Worm (Caenorhabditis elegans) whole organism, L1 larva: ENCODE data around the gene C16A3.6.
A peak's percentile ranks its signal among the peaks of the same experiment; 100 is the strongest.

ENCODE experiments used
- C04F5.9 ChIP-seq: sonication (generic microtip); optimal IDR thresholded peaks from 2 replicates; lab custom pipeline; 2016; ENCODE audit warnings: missing genetic modification characterization, missing compliant biosample characterization
- Y116A8C.19 ChIP-seq: sonication (generic microtip); optimal IDR thresholded peaks from 2 replicates; lab custom pipeline; 2016; ENCODE audit warnings: missing compliant biosample characterization, missing genetic modification characterization, borderline replicate concordance
- ama-1 ChIP-seq: fragments of 150-350 bp; optimal IDR thresholded peaks from 2 replicates; lab custom pipeline; 2014
- blmp-1 ChIP-seq: fragments of 150-350 bp; optimal IDR thresholded peaks from 2 replicates; lab custom pipeline; 2014; ENCODE audit warnings: missing biosample characterization, missing genetic modification characterization
- ceh-63 ChIP-seq: fragments of 200-800 bp; sonication (Bioruptor generic); optimal IDR thresholded peaks from 2 replicates; lab custom pipeline; 2018; ENCODE audit warnings: mild to moderate bottlenecking, missing genetic modification characterization, missing compliant biosample characterization
- ceh-82 ChIP-seq, 3 experiments: fragments of 150-350 bp in 1 of 3; sonication (generic microtip) in 2 of 3; optimal IDR thresholded peaks; 2 replicates each; lab custom pipeline; 2014 to 2017; ENCODE audit warnings: missing biosample characterization in 3 of 3, missing genetic modification characterization in 3 of 3
- ceh-88 ChIP-seq: fragments of 200-800 bp; sonication (Bioruptor generic); IDR thresholded peaks from 2 replicates; pipeline ENCODE4 v1.3.6; 2022; ENCODE audit warnings: missing genetic modification characterization, missing compliant biosample characterization
- ces-1 ChIP-seq: fragments of 150-350 bp; optimal IDR thresholded peaks from 2 replicates; lab custom pipeline; 2014; ENCODE audit warnings: missing biosample characterization, missing genetic modification reagents, missing genetic modification characterization
- dsc-1 ChIP-seq: sonication (generic microtip); optimal IDR thresholded peaks from 2 replicates; lab custom pipeline; 2016; ENCODE audit warnings: mild to moderate bottlenecking, missing genetic modification characterization, missing compliant biosample characterization
- efl-1 ChIP-seq, 4 experiments: fragments of 150-350 bp; optimal IDR thresholded peaks in 3 of 4; peaks in 1 of 4; 1 replicate in 1 of 4; 2 replicates in 3 of 4; lab custom pipeline; 2014; ENCODE audit warnings: missing biosample characterization in 2 of 4, missing genetic modification characterization in 2 of 4, missing genetic modification reagents in 2 of 4
- egl-13 ChIP-seq: sonication (generic microtip); optimal IDR thresholded peaks from 2 replicates; lab custom pipeline; 2016; ENCODE audit warnings: missing genotype, missing genetic modification reagents, missing genetic modification characterization, missing compliant biosample characterization
- elt-2 ChIP-seq: sonication (generic microtip); optimal IDR thresholded peaks from 2 replicates; lab custom pipeline; 2016; ENCODE audit warnings: missing genetic modification characterization, mild to moderate bottlenecking, inconsistent platforms, missing compliant biosample characterization, missing genetic modification reagents
- elt-3 ChIP-seq, 6 experiments: fragments of 150-350 bp in 1 of 6; sonication (generic microtip); optimal IDR thresholded peaks; 2 replicates each; lab custom pipeline; 2017 to 2018; ENCODE audit warnings: missing biosample characterization in 6 of 6, missing genetic modification characterization in 6 of 6, inconsistent platforms in 1 of 6
- fkh-10 ChIP-seq: sonication (generic microtip); optimal IDR thresholded peaks from 2 replicates; lab custom pipeline; 2017; ENCODE audit warnings: missing biosample characterization, missing genetic modification reagents, missing genetic modification characterization
- fkh-4 ChIP-seq: sonication (generic microtip); optimal IDR thresholded peaks from 2 replicates; lab custom pipeline; 2016; ENCODE audit warnings: missing compliant biosample characterization, missing genetic modification characterization, borderline replicate concordance
- fos-1 ChIP-seq: fragments of 150-350 bp; optimal IDR thresholded peaks from 2 replicates; lab custom pipeline; 2014; ENCODE audit warnings: missing biosample characterization, missing genetic modification characterization
- grh-1 ChIP-seq: fragments of 200-800 bp; sonication (Bioruptor generic); IDR thresholded peaks from 2 replicates; pipeline ENCODE4 v1.3.6; 2022; ENCODE audit warnings: missing genetic modification reagents, missing genetic modification characterization, missing compliant biosample characterization
- hlh-4 ChIP-seq: sonication (generic microtip); optimal IDR thresholded peaks from 2 replicates; lab custom pipeline; 2016; ENCODE audit warnings: mild to moderate bottlenecking, missing genetic modification characterization, missing compliant biosample characterization
- hpl-2 ChIP-seq: fragments of 150-350 bp; optimal IDR thresholded peaks from 2 replicates; lab custom pipeline; 2014; ENCODE audit warnings: missing biosample characterization, missing genetic modification reagents, missing genetic modification characterization
- irx-1 ChIP-seq: sonication (generic microtip); optimal IDR thresholded peaks from 2 replicates; lab custom pipeline; 2016; ENCODE audit warnings: missing genetic modification characterization, missing compliant biosample characterization
- isw-1 ChIP-seq: fragments of 200-800 bp; sonication (Bioruptor generic); IDR thresholded peaks from 2 replicates; pipeline ENCODE4 v1.3.6; 2022; ENCODE audit warnings: missing genetic modification characterization, missing compliant biosample characterization
- lin-13 ChIP-seq: fragments of 150-350 bp; optimal IDR thresholded peaks from 2 replicates; lab custom pipeline; 2014; ENCODE audit warnings: missing biosample characterization, missing genetic modification reagents, missing genetic modification characterization
- lin-14 ChIP-seq: fragments of 200-800 bp; sonication (Bioruptor generic); optimal IDR thresholded peaks from 2 replicates; lab custom pipeline; 2018; ENCODE audit warnings: mild to moderate bottlenecking, missing genetic modification characterization, moderate library complexity, missing compliant biosample characterization
- lin-39 ChIP-seq: fragments of 150-350 bp; optimal IDR thresholded peaks from 2 replicates; lab custom pipeline; 2014; ENCODE audit warnings: missing biosample characterization, missing genetic modification reagents, missing genetic modification characterization
- mab-9 ChIP-seq: fragments of 200-800 bp; sonication (Bioruptor generic); IDR thresholded peaks from 2 replicates; pipeline ENCODE4 v1.3.6; 2022; ENCODE audit warnings: missing genetic modification reagents, missing genetic modification characterization, missing compliant biosample characterization
- mdl-1 ChIP-seq, 2 experiments: fragments of 150-350 bp; optimal IDR thresholded peaks; 2 replicates each; lab custom pipeline; 2014 to 2017; ENCODE audit warnings: missing biosample characterization in 2 of 2, missing genetic modification characterization in 2 of 2, inconsistent platforms in 1 of 2
- mef-2 ChIP-seq: fragments of 150-350 bp; optimal IDR thresholded peaks from 2 replicates; lab custom pipeline; 2014; ENCODE audit warnings: missing biosample characterization, missing genetic modification characterization
- nhr-12 ChIP-seq: sonication (generic microtip); optimal IDR thresholded peaks from 2 replicates; lab custom pipeline; 2017; ENCODE audit warnings: missing biosample characterization, missing genetic modification characterization
- nhr-47 ChIP-seq: sonication (generic microtip); optimal IDR thresholded peaks from 2 replicates; lab custom pipeline; 2016; ENCODE audit warnings: mild to moderate bottlenecking, missing genetic modification characterization, moderate library complexity, missing compliant biosample characterization
- nhr-71 ChIP-seq: sonication (generic microtip); optimal IDR thresholded peaks from 2 replicates; lab custom pipeline; 2016; ENCODE audit warnings: mild to moderate bottlenecking, missing genetic modification characterization, moderate library complexity, missing compliant biosample characterization
- nhr-76 ChIP-seq: sonication (generic microtip); optimal IDR thresholded peaks from 2 replicates; lab custom pipeline; 2017; ENCODE audit warnings: missing biosample characterization, missing genetic modification characterization
- nhr-84 ChIP-seq: sonication (generic microtip); optimal IDR thresholded peaks from 2 replicates; lab custom pipeline; 2017; ENCODE audit warnings: missing biosample characterization, missing genetic modification characterization
- nhr-90 ChIP-seq: sonication (generic microtip); optimal IDR thresholded peaks from 2 replicates; lab custom pipeline; 2016; ENCODE audit warnings: mild to moderate bottlenecking, missing genetic modification characterization, missing compliant biosample characterization; ENCODE audit not compliant: poor library complexity
- pqm-1 ChIP-seq: sonication (generic microtip); optimal IDR thresholded peaks from 3 replicates; lab custom pipeline; 2017; ENCODE audit warnings: missing biosample characterization, missing genetic modification characterization
- snu-23 ChIP-seq: sonication (generic microtip); optimal IDR thresholded peaks from 2 replicates; lab custom pipeline; 2016; ENCODE audit warnings: missing genetic modification characterization, missing compliant biosample characterization
- sox-4 ChIP-seq: sonication (generic microtip); optimal IDR thresholded peaks from 2 replicates; lab custom pipeline; 2016; ENCODE audit warnings: missing genetic modification characterization, missing compliant biosample characterization
- sptf-1 ChIP-seq: fragments of 150-350 bp; optimal IDR thresholded peaks from 2 replicates; lab custom pipeline; 2014; ENCODE audit warnings: missing biosample characterization, missing genetic modification characterization
- sup-37 ChIP-seq: fragments of 200-800 bp; sonication (Bioruptor generic); optimal IDR thresholded peaks from 2 replicates; lab custom pipeline; 2018; ENCODE audit warnings: mild to moderate bottlenecking, missing genetic modification characterization, missing compliant biosample characterization
- tbx-2 ChIP-seq: sonication (generic microtip); optimal IDR thresholded peaks from 2 replicates; lab custom pipeline; 2016; ENCODE audit warnings: missing genetic modification characterization, missing compliant biosample characterization
- tlp-1 ChIP-seq: fragments of 150-350 bp; optimal IDR thresholded peaks from 2 replicates; lab custom pipeline; 2014; ENCODE audit warnings: missing biosample characterization, missing genetic modification characterization
- zag-1 ChIP-seq: fragments of 150-350 bp; optimal IDR thresholded peaks from 2 replicates; lab custom pipeline; 2014; ENCODE audit warnings: missing biosample characterization, missing genetic modification characterization
- ztf-4 ChIP-seq: fragments of 150-350 bp; optimal IDR thresholded peaks from 2 replicates; lab custom pipeline; 2014; ENCODE audit warnings: missing biosample characterization, missing genetic modification characterization

The C16A3.6 gene

DNA sequence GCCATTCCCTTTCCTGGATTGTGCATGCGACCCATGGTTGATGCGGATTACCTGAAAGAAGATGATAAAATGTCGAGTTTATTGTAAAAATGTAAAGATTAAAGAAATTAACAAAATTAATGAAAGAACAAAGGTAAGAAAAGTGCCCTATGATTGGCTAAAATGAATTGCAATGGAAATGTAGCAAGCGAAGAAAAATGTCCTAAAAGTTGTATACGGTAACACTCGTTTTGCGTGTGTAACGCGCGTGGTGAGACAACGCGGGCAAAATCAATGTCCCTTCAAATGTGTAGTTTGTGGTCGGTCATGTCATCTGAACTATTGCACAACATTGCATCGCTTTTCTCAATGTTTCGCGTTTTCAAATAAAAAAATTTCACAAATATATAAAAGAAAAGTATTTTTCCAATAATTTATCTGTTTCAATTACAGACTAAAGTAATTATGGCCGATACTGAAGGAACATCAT, 4.0 kb upstream of the C16A3.6 start, which contains the start of the genes rps-13 and nfx-1 (continued):
- peak; percentile 10 for TF ChIP-seq fkh-10
- TF ChIP-seq hpl-2: peak; percentile 1
- TF ChIP-seq sptf-1 (tag; lab: Kevin White, UChicago): no peak

DNA sequence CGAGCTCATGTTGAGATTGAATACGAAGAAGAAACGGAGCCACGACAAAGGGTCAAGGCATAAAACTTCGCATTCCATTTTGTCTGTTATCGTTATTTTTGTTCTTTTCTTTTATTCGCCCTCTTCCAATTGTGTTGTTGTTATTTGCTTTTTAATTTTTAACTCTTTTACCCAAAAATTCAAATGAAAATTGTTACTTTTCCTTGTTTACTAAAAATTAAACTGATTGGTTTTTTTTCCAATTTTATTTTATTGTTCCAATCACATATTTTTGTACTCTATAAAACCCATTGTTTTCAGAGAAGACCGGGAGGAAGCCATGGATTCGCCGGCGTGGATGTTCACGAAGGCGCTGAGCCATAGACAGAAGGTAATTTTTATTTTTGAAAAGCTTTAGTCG, 1.5 kb downstream of the C16A3.6 start, which contains the start of gene C16A3.5:
Gene C16A3.5, plus strand, starts transcription at position 301 of the 400 bp plus-strand sequence.
- TF ChIP-seq dsc-1 (tag; lab: Kevin White, UChicago) (no peak), nhr-47 (tag; lab: Kevin White, UChicago) (no peak), hlh-4 (tag; lab: Kevin White, UChicago) (no peak), mdl-1 (tag; optimal IDR thresholded peaks at IDR 0.05; lab: Kevin White, UChicago) (no peak), ama-1 (lab: Kevin White, UChicago) (no peak), mef-2 (no peak), ceh-63 (no peak), pqm-1 (tag; lab: Kevin White, UChicago) (no peak), nhr-76 (tag; lab: Kevin White, UChicago) (no peak), tbx-2 (tag; lab: Kevin White, UChicago) (no peak), C04F5.9 (tag; lab: Kevin White, UChicago) (no peak), fos-1 (tag; lab: Kevin White, UChicago) (no peak), irx-1 (tag; lab: Kevin White, UChicago) (no peak)

DNA sequence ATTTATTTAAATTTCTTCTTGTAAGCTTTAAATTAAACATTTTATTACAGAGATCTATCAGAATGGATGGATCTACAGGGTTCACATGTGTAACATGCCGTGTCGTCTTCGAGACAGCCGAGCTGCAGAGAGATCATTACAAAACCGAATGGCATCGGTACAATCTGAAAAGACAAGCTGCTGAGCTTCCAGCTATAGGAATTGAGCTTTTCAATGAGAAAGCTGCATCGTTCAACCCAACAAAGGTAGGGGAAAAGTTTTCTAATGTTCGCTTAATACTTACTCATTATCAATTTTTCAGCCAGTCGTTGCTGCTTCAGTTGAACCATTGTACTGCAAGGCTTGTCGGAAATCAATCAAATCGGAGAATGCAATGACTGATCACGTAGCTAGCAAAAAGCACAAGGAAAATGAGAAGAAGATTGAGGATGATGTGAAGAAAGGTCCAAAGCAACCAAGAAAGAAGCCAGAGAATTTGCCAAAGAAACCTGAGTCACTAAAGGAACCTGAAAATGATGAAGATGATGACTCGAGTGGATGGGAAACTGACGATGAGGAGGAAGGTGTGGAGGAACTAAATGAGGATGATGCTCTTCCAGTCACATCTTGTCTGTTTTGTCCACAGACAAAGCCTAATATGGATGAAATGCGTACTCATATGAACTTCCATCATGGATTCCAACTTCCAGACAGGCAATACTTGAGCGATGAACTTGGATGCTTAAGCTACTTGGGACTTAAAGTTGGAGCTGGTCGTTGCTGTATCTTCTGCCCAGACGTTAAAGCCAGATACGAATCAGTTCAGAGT, 2.8 kb downstream of the C16A3.6 start, which contains the start of gene znf-622:
Gene znf-622, plus strand, starts transcription at position 51 of the 808 bp plus-strand sequence.
- TF ChIP-seq efl-1 (optimal IDR thresholded peaks at IDR 0.05; lab: Kevin White, UChicago) (no peak), efl-1 (GFP tag; optimal IDR thresholded peaks at IDR 0.05 in 1 of 2; lab: Kevin White, UChicago) (peak in 1 of 2 experiments; percentile 75), nhr-76 (tag; lab: Kevin White, UChicago) (no peak), nhr-90 (tag; lab: Kevin White, UChicago) (no peak), isw-1 (GFP tag; lab: Robert Waterston, UW) (no peak), egl-13 (tag; lab: Kevin White, UChicago) (no peak), ztf-4 (tag; lab: Kevin White, UChicago) (no peak)
- TF ChIP-seq, all 84 proteins: peak for 1

DNA sequence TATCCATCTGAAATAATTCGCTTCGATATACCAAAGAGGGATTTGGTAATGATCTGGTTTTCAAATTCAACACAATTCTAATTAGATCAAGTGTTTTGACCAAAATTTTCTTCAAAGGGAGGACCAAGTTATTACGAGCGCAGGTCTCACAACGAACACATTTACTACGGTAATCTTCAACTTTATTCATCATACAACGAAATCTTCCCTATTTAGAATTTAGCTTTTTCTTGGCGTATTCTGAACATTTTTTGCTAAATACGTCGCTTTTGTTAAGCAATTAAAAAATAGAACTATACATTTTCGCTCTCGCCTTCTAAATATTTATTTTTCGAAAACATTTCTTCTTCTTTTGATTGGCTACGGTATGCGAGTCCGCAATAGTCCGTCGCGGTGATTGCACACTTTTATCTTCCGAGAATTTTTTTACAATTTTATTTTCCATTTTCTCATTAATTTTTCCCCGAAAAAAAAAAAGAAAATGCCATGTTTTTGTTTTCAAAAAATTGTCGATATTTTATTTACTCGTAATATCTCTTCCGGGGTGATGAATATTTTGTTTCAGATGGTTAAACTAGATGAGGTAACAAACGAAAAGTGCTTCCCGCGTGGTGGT, 4.1 kb downstream of the C16A3.6 start, which contains the start of gene let-716:
Gene let-716, plus strand, starts transcription at position 566 of the 616 bp plus-strand sequence.
- no peak for TF ChIP-seq zag-1 (tag; lab: Kevin White, UChicago)
- TF ChIP-seq fkh-4: no peak
- no peak for TF ChIP-seq fkh-10
- TF ChIP-seq blmp-1 (tag; lab: Kevin White, UChicago): no peak
- TF ChIP-seq nhr-12 (tag; lab: Kevin White, UChicago): no peak
- TF ChIP-seq tlp-1 (tag; lab: Kevin White, UChicago): no peak
- TF ChIP-seq Y116A8C.19 (tag; lab: Kevin White, UChicago): no peak
- TF ChIP-seq ztf-4 (tag; lab: Kevin White, UChicago): no peak
- no peak for TF ChIP-seq lin-39 (tag; lab: Kevin White, UChicago)
- TF ChIP-seq ces-1: no peak
- no peak for TF ChIP-seq elt-2
- TF ChIP-seq hpl-2: no peak
- peak; percentile 37 to 39 for TF ChIP-seq efl-1 (optimal IDR thresholded peaks at IDR 0.05; lab: Kevin White, UChicago)
- TF ChIP-seq efl-1 (GFP tag; optimal IDR thresholded peaks at IDR 0.05 in 1 of 2; lab: Kevin White, UChicago): peak; percentile 48 to 95
- TF ChIP-seq lin-13 (GFP tag; lab: Kevin White, UChicago): no peak
- no peak for TF ChIP-seq mab-9 (GFP tag; lab: Robert Waterston, UW)
- TF ChIP-seq tbx-2 (tag; lab: Kevin White, UChicago): no peak
- TF ChIP-seq ceh-88: no peak
- no peak for TF ChIP-seq lin-14 (GFP tag; lab: Kevin White, UChicago)
- no peak for TF ChIP-seq sup-37
- no peak for TF ChIP-seq ceh-63
- TF ChIP-seq ama-1 (lab: Kevin White, UChicago): no peak
- TF ChIP-seq elt-3 (tag; optimal IDR thresholded peaks at IDR 0.05; lab: Kevin White, UChicago): no peak
- peak; percentile 57 for TF ChIP-seq nhr-71 (tag; lab: Kevin White, UChicago)
- no peak for TF ChIP-seq sox-4 (tag; lab: Kevin White, UChicago)
- TF ChIP-seq C04F5.9 (tag; lab: Kevin White, UChicago): no peak
- peak in 1 of 3 experiments; percentile 18 for TF ChIP-seq ceh-82 (tag; optimal IDR thresholded peaks at IDR 0.05; lab: Kevin White, UChicago)
- TF ChIP-seq egl-13 (tag; lab: Kevin White, UChicago): no peak
- no peak for TF ChIP-seq nhr-84 (tag; lab: Kevin White, UChicago)
- no peak for TF ChIP-seq nhr-76 (tag; lab: Kevin White, UChicago)
- peak; percentile 59 for TF ChIP-seq snu-23 (GFP tag; lab: Kevin White, UChicago)
- no peak for TF ChIP-seq grh-1 (GFP tag; lab: Robert Waterston, UW)
- no peak for TF ChIP-seq isw-1 (GFP tag; lab: Robert Waterston, UW)
